Worm (Caenorhabditis elegans) whole organism, late embryonic: ENCODE data around the gene srw-36.

Source experiments
- C38D4.7 ChIP-seq: fragments of 200-800 bp; sonication (Bioruptor generic); optimal IDR thresholded peaks from 2 replicates; lab custom pipeline; 2018; ENCODE audit warnings: mild to moderate bottlenecking, missing genetic modification characterization, moderate library complexity, missing compliant biosample characterization
- F13H6.1 ChIP-seq: sonication (generic microtip); optimal IDR thresholded peaks from 2 replicates; lab custom pipeline; 2016; ENCODE audit warnings: missing genetic modification characterization, missing compliant biosample characterization
- Y22D7AL.16 ChIP-seq: sonication (generic microtip); optimal IDR thresholded peaks from 2 replicates; lab custom pipeline; 2016; ENCODE audit warnings: missing genetic modification characterization, missing compliant biosample characterization
- ahr-1 ChIP-seq: sonication (generic microtip); optimal IDR thresholded peaks from 2 replicates; lab custom pipeline; 2016; ENCODE audit warnings: missing genetic modification characterization, missing compliant biosample characterization
- ama-1 ChIP-seq: fragments of 150-350 bp; optimal IDR thresholded peaks from 2 replicates; lab custom pipeline; 2014
- ceh-14 ChIP-seq: sonication (generic microtip); optimal IDR thresholded peaks from 2 replicates; lab custom pipeline; 2016; ENCODE audit warnings: missing genotype, missing genetic modification characterization, missing compliant biosample characterization
- ceh-2 ChIP-seq: sonication (generic microtip); optimal IDR thresholded peaks from 2 replicates; lab custom pipeline; 2016; ENCODE audit warnings: missing genotype, missing genetic modification characterization, missing compliant biosample characterization
- ceh-24 ChIP-seq: sonication (generic microtip); optimal IDR thresholded peaks from 2 replicates; lab custom pipeline; 2016; ENCODE audit warnings: mild to moderate bottlenecking, missing genetic modification characterization, missing compliant biosample characterization
- ceh-30 ChIP-seq: fragments of 150-350 bp; optimal IDR thresholded peaks from 2 replicates; lab custom pipeline; 2014; ENCODE audit warnings: missing biosample characterization, missing genetic modification characterization
- ceh-31 ChIP-seq: sonication (generic microtip); optimal IDR thresholded peaks from 2 replicates; lab custom pipeline; 2016; ENCODE audit warnings: missing genetic modification characterization, missing compliant biosample characterization
- ceh-34 ChIP-seq: sonication (generic microtip); optimal IDR thresholded peaks from 2 replicates; lab custom pipeline; 2016; ENCODE audit warnings: mild to moderate bottlenecking, missing genetic modification characterization, missing compliant biosample characterization
- ceh-48 ChIP-seq: sonication (generic microtip); optimal IDR thresholded peaks from 2 replicates; lab custom pipeline; 2016; ENCODE audit warnings: missing genetic modification characterization, inconsistent platforms, missing compliant biosample characterization
- fkh-10 ChIP-seq: fragments of 150-350 bp; optimal IDR thresholded peaks from 2 replicates; lab custom pipeline; 2014; ENCODE audit warnings: missing biosample characterization, missing genetic modification reagents, missing genetic modification characterization
- fkh-6 ChIP-seq: sonication (generic microtip); optimal IDR thresholded peaks from 2 replicates; lab custom pipeline; 2016; ENCODE audit warnings: missing genetic modification characterization, missing compliant biosample characterization
- hlh-13 ChIP-seq: fragments of 200-800 bp; sonication (Bioruptor generic); optimal IDR thresholded peaks from 2 replicates; lab custom pipeline; 2018; ENCODE audit warnings: mild to moderate bottlenecking, missing genetic modification characterization, missing compliant biosample characterization
- hlh-6 ChIP-seq: sonication (generic microtip); optimal IDR thresholded peaks from 2 replicates; lab custom pipeline; 2016; ENCODE audit warnings: missing genotype, missing genetic modification characterization, missing compliant biosample characterization
- hlh-8 ChIP-seq: sonication (generic microtip); optimal IDR thresholded peaks from 2 replicates; lab custom pipeline; 2016; ENCODE audit warnings: missing genotype, missing genetic modification characterization, missing compliant biosample characterization
- lim-6 ChIP-seq: sonication (generic microtip); optimal IDR thresholded peaks from 2 replicates; lab custom pipeline; 2016; ENCODE audit warnings: missing genetic modification characterization, missing compliant biosample characterization
- mec-3 ChIP-seq: sonication (generic microtip); optimal IDR thresholded peaks from 2 replicates; lab custom pipeline; 2016; ENCODE audit warnings: borderline replicate concordance, missing genetic modification characterization, missing compliant biosample characterization
- odd-2 ChIP-seq: sonication (generic microtip); optimal IDR thresholded peaks from 2 replicates; lab custom pipeline; 2017; ENCODE audit warnings: antibody characterized with exemption, mild to moderate bottlenecking, missing genetic modification characterization, missing compliant biosample characterization
- pat-9 ChIP-seq: fragments of 200-800 bp; sonication (Bioruptor generic); optimal IDR thresholded peaks from 2 replicates; lab custom pipeline; 2018; ENCODE audit warnings: mild to moderate bottlenecking, missing genetic modification characterization, moderate library complexity, missing compliant biosample characterization
- pha-4 ChIP-seq: fragments of 150-350 bp; optimal IDR thresholded peaks from 2 replicates; lab custom pipeline; 2018; ENCODE audit warnings: missing biosample characterization, missing genetic modification reagents, missing genetic modification characterization
- pqm-1 ChIP-seq: sonication (generic microtip); optimal IDR thresholded peaks from 2 replicates; lab custom pipeline; 2016; ENCODE audit warnings: missing genetic modification characterization, missing compliant biosample characterization
- pros-1 ChIP-seq: fragments of 150-350 bp; optimal IDR thresholded peaks from 2 replicates; lab custom pipeline; 2014; ENCODE audit warnings: missing biosample characterization, missing genetic modification reagents, missing genetic modification characterization
- ref-2 ChIP-seq: sonication (generic microtip); optimal IDR thresholded peaks from 2 replicates; lab custom pipeline; 2016; ENCODE audit warnings: missing genetic modification characterization, missing compliant biosample characterization
- rnt-1 ChIP-seq: sonication (generic microtip); optimal IDR thresholded peaks from 2 replicates; lab custom pipeline; 2016; ENCODE audit warnings: missing genetic modification characterization, missing compliant biosample characterization
- sox-2 ChIP-seq: fragments of 200-800 bp; sonication (Bioruptor generic); IDR thresholded peaks from 2 replicates; pipeline ENCODE4 v1.3.6; 2022; ENCODE audit warnings: missing genetic modification reagents, missing genetic modification characterization, missing compliant biosample characterization
- sox-4 ChIP-seq: sonication (generic microtip); optimal IDR thresholded peaks from 2 replicates; lab custom pipeline; 2017; ENCODE audit warnings: mild to moderate bottlenecking, missing genetic modification characterization, inconsistent platforms, missing compliant biosample characterization
- tbx-7 ChIP-seq: sonication (generic microtip); optimal IDR thresholded peaks from 2 replicates; lab custom pipeline; 2016; ENCODE audit warnings: missing genotype, missing genetic modification characterization, missing compliant biosample characterization
- ttx-3 ChIP-seq: sonication (generic microtip); optimal IDR thresholded peaks from 2 replicates; lab custom pipeline; 2016; ENCODE audit warnings: missing genetic modification reagents, missing genetic modification characterization, missing compliant biosample characterization
- unc-3 ChIP-seq, 2 experiments: fragments of 200-800 bp in 1 of 2; sonication (Bioruptor generic) in 1 of 2; sonication (generic microtip) in 1 of 2; conservative IDR thresholded peaks in 1 of 2; optimal IDR thresholded peaks in 1 of 2; 2 replicates each; pipeline versions ENCODE4 v1.3.6 to Lab custom; 2016 to 2022; ENCODE audit warnings: missing compliant biosample characterization in 2 of 2, missing genetic modification characterization in 2 of 2, missing genetic modification reagents in 1 of 2
- ztf-16 ChIP-seq: sonication (generic microtip); optimal IDR thresholded peaks from 2 replicates; lab custom pipeline; 2017; ENCODE audit warnings: missing genetic modification characterization, missing compliant biosample characterization

The srw-36 gene

DNA sequence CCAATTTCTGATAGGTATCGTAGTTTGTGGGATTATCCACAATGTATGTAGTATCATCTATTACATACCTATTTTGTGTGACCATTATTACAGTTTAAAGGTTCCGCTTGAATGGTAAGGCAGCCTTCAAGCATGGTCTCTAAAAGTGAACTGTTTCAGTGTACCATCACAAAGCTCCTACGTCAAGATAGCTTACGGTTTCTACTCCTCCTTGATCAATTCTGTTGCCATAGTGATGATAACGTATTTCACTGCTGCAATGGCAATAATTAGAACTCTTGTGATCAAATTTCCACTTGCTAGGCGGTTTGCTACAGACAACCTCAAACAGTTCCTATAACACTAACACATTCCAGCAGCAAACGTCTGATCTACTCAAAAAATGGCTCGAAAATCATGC lies 373 bp downstream of the srw-36 start:
- TF ChIP-seq ama-1 (lab: Kevin White, UChicago), result no peak
- TF ChIP-seq rnt-1 (tag; lab: Kevin White, UChicago), result no peak
- TF ChIP-seq unc-3 (GFP tag; conservative IDR thresholded peaks at IDR 0.05; lab: Robert Waterston, UW), result no peak
- TF ChIP-seq unc-3 (tag; optimal IDR thresholded peaks at IDR 0.05; lab: Kevin White, UChicago), result no peak
- TF ChIP-seq tbx-7 (tag; lab: Kevin White, UChicago), result no peak
- no peak for TF ChIP-seq pqm-1
- no peak for TF ChIP-seq mec-3 (tag; lab: Kevin White, UChicago)
- no peak for TF ChIP-seq sox-2
- TF ChIP-seq hlh-8 (tag; lab: Kevin White, UChicago), result no peak
- no peak for TF ChIP-seq ceh-2 (tag; lab: Kevin White, UChicago)
- TF ChIP-seq lim-6, result no peak
- TF ChIP-seq hlh-6 (tag; lab: Kevin White, UChicago), result no peak

DNA sequence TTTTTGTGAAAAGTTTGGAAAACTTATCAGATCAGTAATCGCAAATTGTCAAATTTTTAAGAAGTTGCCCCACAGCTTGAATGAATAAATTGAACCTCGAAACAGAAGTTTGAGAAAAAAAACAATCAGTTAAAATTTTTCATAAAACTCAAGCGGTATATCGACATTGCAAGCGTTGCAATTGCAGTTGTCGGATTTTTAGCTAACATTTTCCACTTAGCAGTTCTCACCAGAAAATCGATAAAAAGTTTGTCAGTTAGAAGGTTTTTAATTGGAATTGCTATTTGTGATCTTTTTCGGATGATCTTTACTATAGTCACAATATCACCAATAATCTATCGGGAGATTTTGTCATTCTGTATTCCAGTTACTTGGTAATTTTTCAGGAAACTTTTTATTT lies 2.7 kb downstream of the srw-36 start, which contains the start of gene srw-43:
Gene srw-43 (plus strand): TSS at position 301 of the 400 bp plus-strand sequence.
- no peak for TF ChIP-seq pat-9 (tag; lab: Kevin White, UChicago)
- TF ChIP-seq ttx-3 (tag; lab: Kevin White, UChicago), result no peak
- TF ChIP-seq ceh-48 (tag; lab: Kevin White, UChicago), result no peak
- no peak for TF ChIP-seq C38D4.7
- TF ChIP-seq pros-1 (tag; lab: Kevin White, UChicago), result no peak
- TF ChIP-seq ceh-31 (tag; lab: Kevin White, UChicago), result no peak
- TF ChIP-seq sox-4 (tag; lab: Kevin White, UChicago), result no peak

DNA sequence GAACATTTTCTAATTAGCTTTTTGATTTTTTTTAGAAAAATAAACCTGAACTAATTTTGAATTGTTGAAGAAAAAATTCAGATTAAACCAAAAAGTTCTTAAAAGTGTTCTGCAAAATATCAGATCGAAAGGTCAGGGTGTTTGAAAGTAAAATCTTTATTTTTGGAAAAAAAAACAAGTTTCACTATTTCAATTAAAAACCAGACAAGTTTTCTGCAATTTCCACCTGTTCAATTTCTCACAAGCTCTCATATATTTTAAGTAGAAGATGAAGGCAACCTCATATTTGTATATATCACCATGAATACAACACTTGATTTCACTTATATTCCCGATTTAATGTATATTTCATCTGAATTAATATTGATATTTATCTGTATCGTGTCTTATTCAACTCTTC lies 4.2 kb downstream of the srw-36 start, which contains the start of gene srz-102:
Gene srz-102 (plus strand): TSS at position 301 of the 400 bp plus-strand sequence.
- no peak for TF ChIP-seq ceh-14

DNA sequence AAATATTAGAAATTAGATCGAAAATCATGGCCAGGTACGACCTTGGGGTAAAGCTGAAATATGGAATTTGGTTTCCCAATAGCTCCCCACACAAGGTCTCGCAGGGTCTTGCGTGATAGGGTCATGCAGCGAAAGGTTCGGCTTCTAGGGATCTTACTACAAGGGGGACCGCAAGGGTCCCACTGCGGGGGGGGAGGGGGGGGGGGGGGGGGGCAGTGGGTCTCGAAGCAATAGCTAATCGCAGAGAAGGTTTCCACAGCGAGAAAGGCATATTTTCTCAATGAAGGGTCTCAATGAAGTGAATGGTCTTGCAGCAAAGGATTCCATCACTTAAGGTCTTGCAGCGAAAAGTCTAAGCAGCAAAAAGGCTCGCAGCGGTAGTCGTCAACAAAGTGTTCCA lies 10.0 kb downstream of the srw-36 start:
- TF ChIP-seq fkh-6 (tag; lab: Kevin White, UChicago) (no peak), ceh-30 (tag; lab: Kevin White, UChicago) (no peak)

DNA sequence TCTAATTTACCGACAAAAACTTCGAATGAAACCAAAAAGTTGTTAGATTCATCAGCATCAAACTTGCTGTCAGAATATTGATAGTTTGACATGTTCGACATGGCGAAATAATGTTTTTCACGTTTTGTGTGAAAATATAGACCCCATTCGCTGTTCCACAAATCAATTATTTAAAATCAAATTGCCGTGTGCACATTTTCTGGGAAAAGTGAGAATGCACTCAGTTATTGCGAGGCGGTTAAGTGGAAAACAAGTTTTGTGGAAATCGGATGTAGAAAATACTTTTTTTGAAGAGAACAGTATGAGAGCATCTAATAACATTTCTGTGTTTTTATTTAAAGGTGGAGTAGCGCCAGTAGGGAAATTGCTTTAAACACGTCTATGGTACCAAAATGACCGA lies 10.7 kb downstream of the srw-36 start, which contains the start of gene srw-42:
Gene srw-42 (minus strand): TSS at position 101 of the 400 bp plus-strand sequence.
- TF ChIP-seq F13H6.1, result no peak
- no peak for TF ChIP-seq C38D4.7
- no peak for TF ChIP-seq ahr-1 (tag; lab: Kevin White, UChicago)
- no peak for TF ChIP-seq ceh-30 (tag; lab: Kevin White, UChicago)
- no peak for TF ChIP-seq fkh-10

DNA sequence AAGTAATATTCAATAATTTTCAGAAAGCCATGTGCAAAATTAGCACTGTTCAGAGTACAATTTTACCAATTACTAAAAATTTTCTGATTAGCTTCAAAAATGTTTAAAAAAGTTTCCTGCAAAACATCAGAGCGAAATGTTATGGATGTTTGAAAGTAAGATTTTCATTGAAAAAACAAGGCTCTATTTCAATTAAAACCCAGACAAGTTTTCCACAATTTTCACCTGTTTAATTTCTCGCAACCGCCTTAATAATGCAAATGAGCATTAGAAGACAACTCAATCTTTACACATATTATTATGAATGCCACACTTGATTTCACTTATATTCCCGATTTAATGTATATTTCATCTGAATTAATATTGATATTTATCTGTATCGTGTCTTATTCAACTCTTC lies 11.6 kb downstream of the srw-36 start, which contains the start of gene srz-101:
Gene srz-101 (plus strand): TSS at position 301 of the 400 bp plus-strand sequence.
- TF ChIP-seq pha-4 (no peak), pqm-1 (no peak), odd-2 (no peak), ahr-1 (tag; lab: Kevin White, UChicago) (no peak), ztf-16 (no peak), hlh-13 (no peak), pros-1 (tag; lab: Kevin White, UChicago) (no peak), tbx-7 (tag; lab: Kevin White, UChicago) (no peak), ceh-24 (tag; lab: Kevin White, UChicago) (no peak), ama-1 (lab: Kevin White, UChicago) (no peak), ref-2 (tag; lab: Kevin White, UChicago) (no peak), ceh-34 (no peak), F13H6.1 (no peak), Y22D7AL.16 (tag; lab: Kevin White, UChicago) (no peak)
